Fruit fly (Drosophila melanogaster) whole organism, pupa: ENCODE data around the gene Vha16-5.

Experiments
- CG10348 ChIP-seq: fragments of 200-800 bp; sonication (Bioruptor generic); IDR thresholded peaks from 2 replicates; pipeline ENCODE4 v1.3.6; 2022; ENCODE audit warnings: missing biosample characterization, missing genetic modification characterization
- CG12605 ChIP-seq: fragments of 200-800 bp; sonication (Bioruptor generic); IDR thresholded peaks from 2 replicates; pipeline ENCODE4 v1.3.6; 2022; ENCODE audit warnings: missing biosample characterization, missing genetic modification characterization
- CG13204 ChIP-seq: fragments of 200-800 bp; sonication (Bioruptor generic); optimal IDR thresholded peaks from 2 replicates; lab custom pipeline; 2018; ENCODE audit warnings: missing biosample characterization, mild to moderate bottlenecking, missing genetic modification characterization, moderate library complexity
- CG14655 ChIP-seq: fragments of 200-800 bp; sonication (Bioruptor generic); optimal IDR thresholded peaks from 3 replicates; lab custom pipeline; 2017; ENCODE audit warnings: mild to moderate bottlenecking, missing biosample characterization, missing genetic modification reagents, missing genetic modification characterization
- CG15710 ChIP-seq: fragments of 200-800 bp; sonication (Bioruptor generic); optimal IDR thresholded peaks from 2 replicates; lab custom pipeline; 2018; ENCODE audit warnings: missing biosample characterization, mild to moderate bottlenecking, missing genetic modification characterization, moderate library complexity
- CG17806 ChIP-seq: fragments of 200-800 bp; sonication (Bioruptor generic); optimal IDR thresholded peaks from 2 replicates; lab custom pipeline; 2018; ENCODE audit warnings: missing biosample characterization, mild to moderate bottlenecking, missing genetic modification characterization, moderate library complexity
- CG32121 ChIP-seq: fragments of 200-800 bp; sonication (Bioruptor generic); IDR thresholded peaks from 2 replicates; pipeline ENCODE4 v1.3.6; 2022; ENCODE audit warnings: missing biosample characterization, missing genetic modification characterization
- CG34367 ChIP-seq: fragments of 200-800 bp; sonication (Bioruptor generic); optimal IDR thresholded peaks from 2 replicates; lab custom pipeline; 2018; ENCODE audit warnings: missing biosample characterization, mild to moderate bottlenecking, missing genetic modification characterization
- CG4496 ChIP-seq: fragments of 200-800 bp; sonication (Bioruptor generic); IDR thresholded peaks from 3 replicates; pipeline ENCODE4 v1.3.6; 2022; ENCODE audit warnings: missing biosample characterization, missing genetic modification characterization
- CG8159 ChIP-seq: fragments of 200-800 bp; sonication (Bioruptor generic); optimal IDR thresholded peaks from 3 replicates; lab custom pipeline; 2018; ENCODE audit warnings: missing biosample characterization, mild to moderate bottlenecking, missing genetic modification characterization, moderate library complexity
- CG8301 ChIP-seq: fragments of 200-800 bp; sonication (Bioruptor generic); optimal IDR thresholded peaks from 2 replicates; lab custom pipeline; 2018; ENCODE audit warnings: missing biosample characterization, mild to moderate bottlenecking, missing genetic modification characterization
- CG9948 ChIP-seq: fragments of 200-800 bp; sonication (Bioruptor generic); optimal IDR thresholded peaks from 2 replicates; lab custom pipeline; 2018; ENCODE audit warnings: missing biosample characterization, mild to moderate bottlenecking, missing genetic modification characterization, moderate library complexity
- D1 ChIP-seq: fragments of 200-800 bp; sonication (Bioruptor generic); optimal IDR thresholded peaks from 2 replicates; lab custom pipeline; 2018; ENCODE audit warnings: missing biosample characterization, mild to moderate bottlenecking, missing genetic modification characterization, moderate library complexity
- EcR ChIP-seq: fragments of 200-800 bp; sonication (Bioruptor generic); optimal IDR thresholded peaks from 3 replicates; lab custom pipeline; 2019; ENCODE audit warnings: missing biosample characterization, missing genetic modification characterization, mild to moderate bottlenecking, moderate library complexity, missing genetic modification reagents
- Ets98B ChIP-seq: fragments of 200-800 bp; sonication (Bioruptor generic); IDR thresholded peaks from 2 replicates; pipeline ENCODE4 v1.3.6; 2022; ENCODE audit warnings: missing biosample characterization, missing genetic modification characterization
- Pif1A ChIP-seq: fragments of 200-800 bp; sonication (Bioruptor generic); optimal IDR thresholded peaks from 3 replicates; lab custom pipeline; 2016; ENCODE audit warnings: missing biosample characterization, missing genetic modification characterization
- Pif1B ChIP-seq: fragments of 200-800 bp; sonication (Bioruptor generic); optimal IDR thresholded peaks from 3 replicates; lab custom pipeline; 2016; ENCODE audit warnings: missing biosample characterization, missing genetic modification characterization
- Snoo ChIP-seq: fragments of 200-800 bp; sonication (Bioruptor generic); optimal IDR thresholded peaks from 3 replicates; lab custom pipeline; 2017; ENCODE audit warnings: missing biosample characterization, mild to moderate bottlenecking, missing genetic modification characterization, inconsistent platforms
- fd96Ca ChIP-seq: fragments of 200-800 bp; sonication (Bioruptor generic); IDR thresholded peaks from 3 replicates; pipeline ENCODE4 v1.3.6; 2022; ENCODE audit warnings: missing biosample characterization, missing genetic modification characterization
- gl ChIP-seq: fragments of 200-800 bp; sonication (Bioruptor generic); optimal IDR thresholded peaks from 2 replicates; lab custom pipeline; 2018; ENCODE audit warnings: missing biosample characterization, mild to moderate bottlenecking, missing genetic modification characterization
- rn ChIP-seq: fragments of 200-800 bp; sonication (Bioruptor generic); IDR thresholded peaks from 2 replicates; pipeline ENCODE4 v1.3.6; 2022; ENCODE audit warnings: missing biosample characterization, missing genetic modification characterization

The Vha16-5 gene

DNA sequence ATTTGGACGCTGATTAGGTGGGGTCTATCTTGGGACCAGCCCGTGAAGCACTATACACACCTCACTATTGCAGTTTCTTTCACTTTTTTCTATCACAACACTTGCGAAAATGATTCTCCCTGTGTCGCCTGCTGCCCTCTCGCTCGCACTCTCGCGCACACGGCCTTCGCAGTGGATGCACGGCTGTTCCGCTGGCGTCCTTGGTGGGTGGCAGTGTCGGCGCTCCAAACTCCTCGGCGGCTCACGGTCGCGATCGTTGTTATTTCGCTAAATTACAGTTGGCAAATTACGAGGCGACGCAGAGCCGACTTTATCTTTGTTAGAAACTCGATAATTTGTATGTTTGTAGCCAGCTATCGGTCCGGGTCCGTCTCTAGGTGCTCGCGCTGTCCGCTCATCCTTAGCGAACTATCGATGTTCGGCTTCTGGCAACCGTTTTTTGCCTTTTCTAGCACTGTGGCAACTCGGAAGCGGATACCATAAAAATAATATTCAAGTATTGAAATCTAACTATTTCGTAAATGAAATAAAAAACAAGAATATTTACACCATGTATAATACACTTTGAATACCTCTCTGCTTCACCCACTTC, 30.9 kb upstream of the Vha16-5 start, which contains the start of gene Ubc2:
Gene Ubc2 (minus strand): TSS at position 410 of the 592 bp plus-strand sequence.
- no peak for TF ChIP-seq CG8301
- peak; percentile 49; the same call in 2 of the 3 replicates for TF ChIP-seq CG4496

DNA sequence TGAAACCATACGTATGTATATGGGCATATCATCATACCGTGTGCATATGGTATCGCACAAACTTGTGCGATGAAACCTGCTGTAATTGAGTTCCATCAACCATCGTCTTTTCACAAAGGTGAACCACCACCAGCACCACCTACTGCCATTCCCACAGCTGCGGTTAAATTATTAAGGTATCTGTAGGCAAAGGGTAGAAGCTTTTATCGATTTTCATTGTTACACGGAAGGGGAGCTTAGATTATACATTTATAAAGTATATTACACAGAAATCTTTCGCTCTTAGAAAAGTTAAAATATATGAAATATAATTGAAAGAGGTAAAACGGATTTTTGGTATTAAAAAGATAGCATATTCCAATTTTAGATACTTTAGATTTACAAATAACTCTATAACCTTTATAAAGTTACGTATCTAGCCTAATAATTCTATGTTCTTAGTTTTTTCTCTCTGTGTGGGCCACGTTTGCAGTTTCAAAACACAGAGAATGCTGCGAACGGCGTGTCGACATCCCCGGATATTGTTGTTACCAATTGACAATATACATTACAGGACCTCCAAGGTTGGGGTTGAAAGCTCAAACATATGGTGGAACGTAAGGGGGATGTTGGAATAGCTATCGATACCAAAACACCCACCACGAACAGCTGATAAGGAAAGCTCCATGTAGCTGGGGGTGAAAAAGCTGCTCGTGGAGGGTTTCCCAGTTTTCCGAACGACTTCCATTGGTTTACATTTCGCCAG, 23.8 kb upstream of the Vha16-5 start, which contains the start of gene CG6495:
Gene CG6495 (plus strand): TSS at position 695 of the 745 bp plus-strand sequence.
- TF ChIP-seq rn (GFP tag; lab: Robert Waterston, UW), result no peak
- TF ChIP-seq Pif1B, result peak; percentile 13
- no peak for TF ChIP-seq CG10348 (GFP tag; lab: Robert Waterston, UW)
- no peak for TF ChIP-seq Pif1A
- no peak for TF ChIP-seq gl (tag; lab: Kevin White, UChicago)
- TF ChIP-seq CG8159, result peak; percentile 61
- no peak for TF ChIP-seq CG32121 (GFP tag; lab: Robert Waterston, UW)
- TF ChIP-seq CG17806 (tag; lab: Kevin White, UChicago), result peak; percentile 35
- TF ChIP-seq Ets98B (GFP tag; lab: Robert Waterston, UW), result 0 out of 2 replicates have a peak, but pooled peaks have one; percentile 13
- no peak for TF ChIP-seq CG13204 (GFP tag; lab: Kevin White, UChicago)
- TF ChIP-seq CG8301, result peak; percentile 12
- TF ChIP-seq Snoo (tag; lab: Kevin White, UChicago), result no peak
- peak; percentile 34 for TF ChIP-seq CG9948
- TF ChIP-seq EcR (GFP tag; lab: Kevin White, UChicago), result no peak
- peak; percentile 30 for TF ChIP-seq CG15710 (tag; lab: Kevin White, UChicago)
- no peak for TF ChIP-seq D1 (tag; lab: Kevin White, UChicago)

DNA sequence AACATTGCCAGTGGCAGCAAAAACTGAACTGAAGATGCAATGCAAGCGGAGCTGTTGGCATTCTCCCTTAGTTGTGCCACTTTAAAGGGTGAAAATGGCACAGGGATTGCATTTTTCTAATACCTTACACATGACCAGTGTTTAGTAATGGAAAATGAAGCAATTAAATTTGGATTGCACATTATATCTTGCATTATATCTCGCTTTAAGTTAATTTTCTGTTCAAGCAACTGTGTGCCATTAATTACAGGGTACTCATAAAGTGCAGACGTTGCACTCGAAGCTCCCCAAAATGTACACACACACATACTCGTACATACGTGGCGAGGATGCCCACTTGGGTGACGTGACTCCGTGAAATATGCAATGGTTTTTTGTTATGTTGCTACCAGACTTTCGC, 22.8 kb upstream of the Vha16-5 start:
- TF ChIP-seq CG8301, result peak; percentile 37
- TF ChIP-seq CG9948, result peak; percentile 42
- peak; percentile 61 for TF ChIP-seq Pif1B
- peak; percentile 58 for TF ChIP-seq CG17806 (tag; lab: Kevin White, UChicago)
- no peak for TF ChIP-seq CG10348 (GFP tag; lab: Robert Waterston, UW)
- peak; percentile 14; the same call in 1 of the 2 replicates for TF ChIP-seq Ets98B (GFP tag; lab: Robert Waterston, UW)
- no peak for TF ChIP-seq rn (GFP tag; lab: Robert Waterston, UW)
- TF ChIP-seq D1 (tag; lab: Kevin White, UChicago), result no peak
- no peak for TF ChIP-seq gl (tag; lab: Kevin White, UChicago)
- no peak for TF ChIP-seq CG4496
- peak; percentile 63; the same call in 2 of the 3 replicates for TF ChIP-seq fd96Ca (GFP tag; lab: Robert Waterston, UW)
- peak; percentile 58 for TF ChIP-seq CG34367
- peak; percentile 27 for TF ChIP-seq Pif1A
- TF ChIP-seq CG14655, result no peak
- TF ChIP-seq CG32121 (GFP tag; lab: Robert Waterston, UW), result no peak
- no peak for TF ChIP-seq Snoo (tag; lab: Kevin White, UChicago)
- TF ChIP-seq CG15710 (tag; lab: Kevin White, UChicago), result peak; percentile 31
- TF ChIP-seq CG8159, result peak; percentile 67

DNA sequence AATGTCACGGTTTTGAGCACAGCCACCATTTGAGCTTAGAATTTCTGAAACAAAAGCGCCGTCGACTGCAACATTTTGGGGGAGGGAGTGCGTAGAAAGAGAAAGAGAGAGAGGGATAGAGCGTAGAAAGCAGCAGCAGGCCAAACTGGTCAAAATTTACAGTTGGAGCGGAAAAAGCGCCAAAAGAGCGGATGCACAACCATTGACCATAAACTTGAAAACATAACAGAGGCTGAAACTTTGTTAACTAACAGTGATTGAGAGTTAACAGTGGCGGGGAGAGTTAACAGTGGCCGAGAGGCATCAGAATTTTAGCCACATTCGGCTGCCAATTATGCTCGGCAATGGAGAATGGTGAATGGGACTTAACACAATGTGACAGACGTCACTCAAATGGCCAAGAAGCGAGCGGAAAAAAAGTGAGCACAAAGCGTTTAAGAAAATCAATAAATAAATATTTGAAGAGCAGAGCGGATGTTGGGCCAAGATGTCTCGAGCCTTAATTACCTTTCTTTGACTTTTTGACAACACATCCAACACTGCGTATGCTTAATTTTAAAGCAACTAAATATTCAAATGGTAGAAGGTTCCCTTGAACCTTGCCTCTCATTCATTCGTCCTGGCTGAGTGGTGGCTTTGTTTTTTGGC, 20.3 kb upstream of the Vha16-5 start:
- TF ChIP-seq CG4496, result 0 out of 3 replicates have a peak, but pooled peaks have one; percentile 31
- no peak for TF ChIP-seq CG8159
- no peak for TF ChIP-seq CG9948
- no peak for TF ChIP-seq CG13204 (GFP tag; lab: Kevin White, UChicago)
- no peak for TF ChIP-seq CG34367

DNA sequence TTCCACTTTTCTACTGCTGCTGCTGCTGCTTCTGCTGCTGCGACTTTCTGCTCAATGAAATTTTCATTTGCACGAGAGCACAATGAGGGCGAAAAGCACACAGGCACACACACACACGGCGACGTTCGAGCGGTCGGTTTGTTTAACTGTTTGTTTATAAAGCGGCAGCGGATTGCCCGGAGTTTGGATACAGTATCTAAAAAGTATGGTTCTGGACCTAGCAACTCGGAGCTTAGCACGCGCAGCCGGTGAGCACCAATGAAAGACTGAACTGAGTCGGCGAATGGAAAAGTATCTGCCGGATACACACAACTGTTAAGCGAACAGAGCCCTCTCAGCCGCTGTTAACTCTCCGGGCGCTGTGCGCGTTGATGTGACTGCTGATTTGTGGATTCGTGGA, 19.2 kb upstream of the Vha16-5 start, which contains the start of gene CG17124:
Gene CG17124 (minus strand): TSS at position 277 of the 400 bp plus-strand sequence.
- peak; percentile 51 for TF ChIP-seq Pif1B
- no peak for TF ChIP-seq CG17806 (tag; lab: Kevin White, UChicago)
- peak; percentile 38; the same call in 1 of the 2 replicates for TF ChIP-seq CG32121 (GFP tag; lab: Robert Waterston, UW)
- peak; percentile 50 for TF ChIP-seq CG12605 (GFP tag; lab: Robert Waterston, UW)
- TF ChIP-seq Pif1A, result no peak
- no peak for TF ChIP-seq D1 (tag; lab: Kevin White, UChicago)
- TF ChIP-seq CG15710 (tag; lab: Kevin White, UChicago), result peak; percentile 20
- TF ChIP-seq Snoo (tag; lab: Kevin White, UChicago), result peak; percentile 33
- peak; percentile 76 for TF ChIP-seq CG13204 (GFP tag; lab: Kevin White, UChicago)
- TF ChIP-seq CG8159, result peak; percentile 22
- no peak for TF ChIP-seq CG34367
- TF ChIP-seq CG9948, result peak; percentile 2
- TF ChIP-seq CG8301, result no peak
- no peak for TF ChIP-seq rn (GFP tag; lab: Robert Waterston, UW)
- no peak for TF ChIP-seq fd96Ca (GFP tag; lab: Robert Waterston, UW)
- no peak for TF ChIP-seq CG14655
- TF ChIP-seq CG10348 (GFP tag; lab: Robert Waterston, UW), result no peak
- peak; percentile 51 for TF ChIP-seq gl (tag; lab: Kevin White, UChicago)
- peak; percentile 64 for TF ChIP-seq Ets98B (GFP tag; lab: Robert Waterston, UW)
- TF ChIP-seq CG4496, result peak; percentile 83
- TF ChIP-seq EcR (GFP tag; lab: Kevin White, UChicago), result peak; percentile 30
